Fruit fly (Drosophila melanogaster) whole organism, pupa: Measurements from ENCODE around the gene CG13065.

ENCODE experiments used
- CG15710 ChIP-seq: fragments of 200-800 bp; sonication (Bioruptor generic); optimal IDR thresholded peaks from 2 replicates; lab custom pipeline; 2018; ENCODE audit warnings: missing biosample characterization, mild to moderate bottlenecking, missing genetic modification characterization, moderate library complexity
- CG32121 ChIP-seq: fragments of 200-800 bp; sonication (Bioruptor generic); IDR thresholded peaks from 2 replicates; pipeline ENCODE4 v1.3.6; 2022; ENCODE audit warnings: missing biosample characterization, missing genetic modification characterization
- D1 ChIP-seq: fragments of 200-800 bp; sonication (Bioruptor generic); optimal IDR thresholded peaks from 2 replicates; lab custom pipeline; 2018; ENCODE audit warnings: missing biosample characterization, mild to moderate bottlenecking, missing genetic modification characterization, moderate library complexity
- EcR ChIP-seq: fragments of 200-800 bp; sonication (Bioruptor generic); optimal IDR thresholded peaks from 3 replicates; lab custom pipeline; 2019; ENCODE audit warnings: missing biosample characterization, missing genetic modification characterization, mild to moderate bottlenecking, moderate library complexity, missing genetic modification reagents
- Pif1A ChIP-seq: fragments of 200-800 bp; sonication (Bioruptor generic); optimal IDR thresholded peaks from 3 replicates; lab custom pipeline; 2016; ENCODE audit warnings: missing biosample characterization, missing genetic modification characterization
- Pif1B ChIP-seq: fragments of 200-800 bp; sonication (Bioruptor generic); optimal IDR thresholded peaks from 3 replicates; lab custom pipeline; 2016; ENCODE audit warnings: missing biosample characterization, missing genetic modification characterization
- fd96Ca ChIP-seq: fragments of 200-800 bp; sonication (Bioruptor generic); IDR thresholded peaks from 3 replicates; pipeline ENCODE4 v1.3.6; 2022; ENCODE audit warnings: missing biosample characterization, missing genetic modification characterization

DNA sequence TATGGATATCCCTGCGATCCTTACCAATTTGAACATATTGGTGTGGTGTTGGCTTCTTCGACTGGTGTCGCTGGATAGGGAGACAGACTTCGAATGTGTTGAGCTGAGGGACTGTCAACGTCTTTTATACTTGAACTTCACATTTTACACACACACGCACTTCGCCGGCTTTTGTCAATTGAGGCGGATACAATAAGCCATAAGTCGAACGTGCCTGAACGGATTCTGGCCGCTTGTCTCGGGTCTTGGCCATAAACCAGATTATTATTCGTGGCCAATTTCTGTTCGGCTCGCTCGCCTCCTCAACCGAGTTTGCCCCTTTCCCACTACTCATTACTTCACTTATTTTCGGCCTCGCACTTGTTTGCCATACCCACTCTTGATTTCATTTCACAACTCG is 25.8 kb downstream of the CG13065 start, which contains the start of gene CG13044:
- TF ChIP-seq CG32121: no peak
- TF ChIP-seq Pif1A (GFP tag; lab: Kevin White, UChicago): no peak
- no peak for TF ChIP-seq Pif1B (GFP tag; lab: Kevin White, UChicago)
- TF ChIP-seq D1 (tag; lab: Kevin White, UChicago): no peak
- no peak for TF ChIP-seq EcR
- TF ChIP-seq fd96Ca (GFP tag; lab: Robert Waterston, UW): no peak
- no peak for TF ChIP-seq CG15710 (tag; lab: Kevin White, UChicago)
